Fruit fly (Drosophila melanogaster) S2 (cell line): ENCODE results near the gene chinmo.

Experiments used
- CG8478 ChIP-seq: fragments of >200 bp; optimal IDR thresholded peaks from 2 replicates; lab custom pipeline; 2018
- CTCF ChIP-seq, 2 experiments: fragments of >200 bp; optimal IDR thresholded peaks; 2 replicates each; lab custom pipeline; 2018

- TF ChIP-seq CG8478 (lab: Kevin White, UChicago) (no peak), CTCF (optimal IDR thresholded peaks at IDR 0.05; lab: Kevin White, UChicago) (peak in 1 of 2 experiments; percentile 2)
Measured at dm6 chr2L:1723937-1724591, 73.0 kb downstream of the chinmo start, which contains the start of gene Rim2.
